Worm (Caenorhabditis elegans): Measurements from ENCODE around the gene sra-31.

The sra-31 gene

ce11 chrII:6560291-6560690 is 18.0 kb downstream of the sra-31 start:
- TF ChIP-seq elt-2 (tag; optimal IDR thresholded peaks at IDR 0.05) (no peak), ceh-82 (tag; optimal IDR thresholded peaks at IDR 0.05) (no peak)

ce11 chrII:6558887-6559286 is 19.4 kb downstream of the sra-31 start:
- TF ChIP-seq nhr-28 (tag; optimal IDR thresholded peaks at IDR 0.05), result no peak
- no peak for TF ChIP-seq hmg-11 (tag; optimal IDR thresholded peaks at IDR 0.05)
- peak; percentile 43 for TF ChIP-seq pha-4 (tag; optimal IDR thresholded peaks at IDR 0.05)
- TF ChIP-seq R02D3.7 (tag; optimal IDR thresholded peaks at IDR 0.05), result no peak
- TF ChIP-seq nhr-23 (tag; optimal IDR thresholded peaks at IDR 0.05), result no peak
- TF ChIP-seq ama-1 (optimal IDR thresholded peaks at IDR 0.05), result peak; percentile 43
- no peak for TF ChIP-seq egl-5 (tag; optimal IDR thresholded peaks at IDR 0.05)

DNA sequence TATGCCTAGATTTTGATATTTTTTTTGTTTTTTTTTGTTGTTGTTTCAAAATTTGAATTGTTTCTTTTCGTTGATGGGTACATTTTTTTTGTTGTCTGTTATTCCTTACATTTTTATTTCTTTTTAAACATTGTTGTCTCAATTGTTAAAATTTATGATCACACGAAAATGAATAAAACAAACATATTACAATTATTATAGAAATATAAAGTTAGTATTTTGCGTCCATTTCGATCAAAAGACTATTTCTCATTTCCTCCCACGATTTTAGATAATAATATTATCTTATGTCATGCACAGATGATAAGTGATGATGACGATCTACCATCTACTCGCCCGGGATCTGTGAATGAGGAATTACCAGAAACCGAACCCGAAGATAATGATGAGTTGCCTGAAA is 23.6 kb downstream of the sra-31 start, which contains the start of gene wrn-1:
wrn-1 (plus strand) TSS at position 301 of the 400 bp plus-strand sequence.
- no peak for TF ChIP-seq unc-62 (GFP tag; optimal IDR thresholded peaks at IDR 0.05)
- no peak for TF ChIP-seq nfya-1 (tag; optimal IDR thresholded peaks at IDR 0.05; ENCODE audit: insufficient read depth)
- no peak for TF ChIP-seq ceh-28 (tag; optimal IDR thresholded peaks at IDR 0.05)
- TF ChIP-seq unc-39 (tag; optimal IDR thresholded peaks at IDR 0.05), result no peak
- TF ChIP-seq eor-1 (tag; optimal IDR thresholded peaks at IDR 0.05), result no peak
- no peak for TF ChIP-seq ceh-82 (tag; optimal IDR thresholded peaks at IDR 0.05)
- TF ChIP-seq zag-1 (tag; optimal IDR thresholded peaks at IDR 0.05), result no peak
- TF ChIP-seq snpc-4 (tag; optimal IDR thresholded peaks at IDR 0.05), result no peak
- TF ChIP-seq R02D3.7 (tag; optimal IDR thresholded peaks at IDR 0.05), result no peak
- no peak for TF ChIP-seq lsy-12 (tag; optimal IDR thresholded peaks at IDR 0.05)
- no peak for TF ChIP-seq elt-3 (tag; optimal IDR thresholded peaks at IDR 0.05)
- TF ChIP-seq lin-39 (tag; optimal IDR thresholded peaks at IDR 0.05), result no peak
- TF ChIP-seq ama-1 (optimal IDR thresholded peaks at IDR 0.05), result no peak
- TF ChIP-seq sea-2 (GFP tag; optimal IDR thresholded peaks at IDR 0.05), result no peak
- no peak for TF ChIP-seq hmg-11 (tag; optimal IDR thresholded peaks at IDR 0.05)
- TF ChIP-seq nhr-11 (tag; optimal IDR thresholded peaks at IDR 0.05), result no peak

- TF ChIP-seq skn-1 (tag; optimal IDR thresholded peaks at IDR 0.05), result no peak
These were observed 33.4 kb downstream of the sra-31 start, which contains the start of gene lron-15 for ce11 chrII:6544842-6545410. TSS of gene lron-15 (minus strand) at chrII:6544892.

ce11 chrII:6535957-6536424 is 42.3 kb downstream of the sra-31 start, which contains the start of gene utp-20:
TSS of gene utp-20 (plus strand) at chrII:6536374.
- peak; percentile 59 for TF ChIP-seq lin-15B (tag; optimal IDR thresholded peaks at IDR 0.05)
- peak; percentile 31 for TF ChIP-seq skn-1 (tag; optimal IDR thresholded peaks at IDR 0.05)
- no peak for TF ChIP-seq pha-4 (tag; optimal IDR thresholded peaks at IDR 0.05)
- no peak for TF ChIP-seq elt-2 (tag; optimal IDR thresholded peaks at IDR 0.05)
- TF ChIP-seq nhr-77 (tag; optimal IDR thresholded peaks at IDR 0.05), result no peak
- TF ChIP-seq elt-3 (tag; optimal IDR thresholded peaks at IDR 0.05), result no peak
- peak; percentile 58 for TF ChIP-seq nfya-1 (tag; optimal IDR thresholded peaks at IDR 0.05; ENCODE audit: insufficient read depth)
- TF ChIP-seq nhr-23 (tag; optimal IDR thresholded peaks at IDR 0.05), result peak; percentile 49
- TF ChIP-seq ztf-11 (tag; optimal IDR thresholded peaks at IDR 0.05), result no peak
- no peak for TF ChIP-seq aly-2 (tag; optimal IDR thresholded peaks at IDR 0.05)
- no peak for TF ChIP-seq lsy-12 (tag; optimal IDR thresholded peaks at IDR 0.05)
- TF ChIP-seq unc-39 (tag; optimal IDR thresholded peaks at IDR 0.05), result no peak
- no peak for TF ChIP-seq mml-1 (tag; optimal IDR thresholded peaks at IDR 0.05)
- TF ChIP-seq nhr-67 (tag; optimal IDR thresholded peaks at IDR 0.05), result no peak
- TF ChIP-seq ceh-9 (tag; optimal IDR thresholded peaks at IDR 0.05), result no peak
- no peak for TF ChIP-seq nhr-76 (tag; optimal IDR thresholded peaks at IDR 0.05)
- no peak for TF ChIP-seq hmg-11 (tag; optimal IDR thresholded peaks at IDR 0.05)
- no peak for TF ChIP-seq ceh-82 (tag; optimal IDR thresholded peaks at IDR 0.05)
- no peak for TF ChIP-seq R02D3.7 (tag; optimal IDR thresholded peaks at IDR 0.05)
- no peak for TF ChIP-seq nhr-12 (tag; optimal IDR thresholded peaks at IDR 0.05)
- TF ChIP-seq nhr-43 (tag; optimal IDR thresholded peaks at IDR 0.05; ENCODE audit: poor library complexity, severe bottlenecking), result no peak
- TF ChIP-seq egl-5 (tag; optimal IDR thresholded peaks at IDR 0.05), result no peak
- TF ChIP-seq unc-62 (GFP tag; optimal IDR thresholded peaks at IDR 0.05), result no peak
- no peak for TF ChIP-seq ceh-16 (tag; optimal IDR thresholded peaks at IDR 0.05)
- no peak for TF ChIP-seq ZK546.5 (tag; optimal IDR thresholded peaks at IDR 0.05)
- no peak for TF ChIP-seq daf-12 (tag; optimal IDR thresholded peaks at IDR 0.05)
- TF ChIP-seq egl-27 (tag; optimal IDR thresholded peaks at IDR 0.05), result no peak
- TF ChIP-seq jun-1 (tag; optimal IDR thresholded peaks at IDR 0.05), result no peak
- no peak for TF ChIP-seq elt-1 (tag; optimal IDR thresholded peaks at IDR 0.05)
- no peak for TF ChIP-seq pqm-1 (tag; optimal IDR thresholded peaks at IDR 0.05)
- peak; percentile 42 for TF ChIP-seq snpc-4 (tag; optimal IDR thresholded peaks at IDR 0.05)
- no peak for TF ChIP-seq sea-2 (GFP tag; optimal IDR thresholded peaks at IDR 0.05)
- TF ChIP-seq zag-1 (tag; optimal IDR thresholded peaks at IDR 0.05), result no peak
- no peak for TF ChIP-seq nhr-28 (tag; optimal IDR thresholded peaks at IDR 0.05)
- no peak for TF ChIP-seq ztf-4 (tag; optimal IDR thresholded peaks at IDR 0.05)
- no peak for TF ChIP-seq fkh-2 (tag; optimal IDR thresholded peaks at IDR 0.05)
- no peak for TF ChIP-seq ama-1 (optimal IDR thresholded peaks at IDR 0.05)
- TF ChIP-seq nhr-237 (tag; optimal IDR thresholded peaks at IDR 0.05), result no peak
